Worm (Caenorhabditis elegans) whole organism, L1 larva: ENCODE results near the gene srd-38.
"Not testable (repeated sequence)": the region's sequence is repeated elsewhere in the genome, so short reads cannot be mapped to it uniquely, and the experiment has no call there.

Experiments used
- ceh-8 ChIP-seq: fragments of 200-800 bp; sonication (Bioruptor generic); optimal IDR thresholded peaks from 2 replicates; lab custom pipeline; 2018; ENCODE audit warnings: mild to moderate bottlenecking, missing genetic modification characterization, moderate library complexity, missing compliant biosample characterization
- ces-1 ChIP-seq: fragments of 150-350 bp; optimal IDR thresholded peaks from 2 replicates; lab custom pipeline; 2014; ENCODE audit warnings: missing biosample characterization, missing genetic modification reagents, missing genetic modification characterization
- fkh-10 ChIP-seq: sonication (generic microtip); optimal IDR thresholded peaks from 2 replicates; lab custom pipeline; 2017; ENCODE audit warnings: missing biosample characterization, missing genetic modification reagents, missing genetic modification characterization
- lin-39 ChIP-seq: fragments of 150-350 bp; optimal IDR thresholded peaks from 2 replicates; lab custom pipeline; 2014; ENCODE audit warnings: missing biosample characterization, missing genetic modification reagents, missing genetic modification characterization
- unc-62 ChIP-seq: fragments of 150-350 bp; optimal IDR thresholded peaks from 2 replicates; lab custom pipeline; 2014; ENCODE audit warnings: missing biosample characterization, missing genetic modification reagents, missing genetic modification characterization

ce11 chrX:13261037-13261592 is 30.5 kb upstream of the srd-38 start:
- not testable (repeated sequence) for TF ChIP-seq lin-39 (tag; lab: Kevin White, UChicago); ces-1 (GFP tag; lab: Kevin White, UChicago); ceh-8; fkh-10; unc-62 (GFP tag; lab: Kevin White, UChicago)
